Worm (Caenorhabditis elegans): ENCODE measurements around the gene ZC204.17.

DNA sequence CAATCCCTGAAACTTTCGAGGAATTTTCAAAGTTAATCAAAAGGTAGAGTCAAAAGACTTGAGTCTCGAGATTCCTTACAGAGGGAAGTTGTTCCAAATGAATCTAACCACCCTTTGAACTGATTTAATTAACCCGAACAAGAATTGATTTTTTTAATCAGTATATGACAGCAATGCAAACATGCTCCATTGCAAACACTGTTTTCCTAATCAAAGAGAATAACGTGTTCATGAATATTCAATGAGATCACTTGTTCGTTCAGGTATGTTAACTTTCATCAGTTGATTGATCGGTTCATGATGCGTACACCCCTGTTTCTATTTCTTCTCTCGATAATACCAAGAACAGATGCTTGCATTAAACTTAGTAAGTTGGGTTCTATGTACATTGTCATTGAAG is 20.4 kb downstream of the ZC204.17 start, which contains the start of gene C08E3.14:
- TF ChIP-seq nhr-237 (tag; optimal IDR thresholded peaks at IDR 0.05) (no peak), nhr-28 (tag; optimal IDR thresholded peaks at IDR 0.05) (no peak), snpc-4 (tag; optimal IDR thresholded peaks at IDR 0.05) (no peak), blmp-1 (tag; optimal IDR thresholded peaks at IDR 0.05) (no peak), nhr-2 (tag; optimal IDR thresholded peaks at IDR 0.05) (no peak), unc-39 (tag; optimal IDR thresholded peaks at IDR 0.05) (no peak)
